Worm (Caenorhabditis elegans): ENCODE results near the gene ech-5.
"Not testable (repeated sequence)": the region's sequence is repeated elsewhere in the genome, so short reads cannot be mapped to it uniquely, and the experiment has no call there.

Gene ech-5

DNA sequence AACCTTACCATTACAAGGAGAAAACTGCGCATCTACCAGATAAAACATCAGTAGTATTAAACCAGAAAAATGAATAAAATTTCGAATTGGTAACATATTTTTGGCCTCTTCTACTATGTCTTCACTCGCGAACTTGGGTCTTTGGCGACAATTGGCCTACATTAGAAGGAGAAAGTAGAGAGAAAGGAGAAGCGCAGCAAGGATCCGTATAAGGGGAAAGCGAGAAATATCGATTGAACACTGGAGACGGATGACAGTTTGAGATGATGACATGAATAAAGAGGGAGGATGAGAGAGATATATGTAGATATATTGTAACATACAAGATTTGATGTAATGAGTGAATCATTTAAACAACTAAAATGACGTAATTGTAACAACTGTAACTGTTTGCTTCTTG lies 28.5 kb upstream of the ech-5 start, which contains the start of gene F56B3.2:
Gene F56B3.2, minus strand, starts transcription at position 273 of the 400 bp plus-strand sequence.
- no peak for TF ChIP-seq R02D3.7 (tag; optimal IDR thresholded peaks at IDR 0.05)
- peak; percentile 56 for TF ChIP-seq blmp-1 (tag; optimal IDR thresholded peaks at IDR 0.05; ENCODE audit: insufficient read depth)

DNA sequence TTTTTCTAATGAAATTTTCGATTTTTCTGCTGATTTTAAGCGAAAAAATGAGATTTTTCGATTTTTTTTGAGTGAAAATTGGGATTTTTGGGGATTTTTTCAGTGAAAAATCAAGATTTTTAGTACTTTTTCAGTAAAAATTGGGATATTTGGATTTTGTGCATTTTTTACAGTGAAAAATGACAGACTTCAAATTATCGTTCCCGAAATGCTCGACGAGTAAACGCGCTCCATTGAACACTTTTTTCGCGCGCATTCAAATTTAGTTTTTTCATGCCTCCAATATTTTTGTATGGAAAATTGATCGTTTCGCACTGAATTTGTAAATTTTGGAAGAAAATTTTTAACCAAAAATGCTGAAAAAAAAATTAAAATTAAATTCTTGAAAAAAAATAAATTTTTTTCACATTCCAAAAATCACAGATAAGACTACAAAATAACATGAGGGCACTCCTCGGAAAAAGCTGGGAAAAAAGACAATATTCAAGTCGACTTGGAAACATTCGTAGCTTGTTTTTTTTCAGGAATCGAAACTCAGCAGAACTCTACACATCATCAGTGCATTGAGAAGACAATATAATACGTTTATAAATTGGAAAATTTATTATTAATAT lies 26.8 kb upstream of the ech-5 start:
- TF ChIP-seq gmeb-1 (tag; optimal IDR thresholded peaks at IDR 0.05), result peak; percentile 33

DNA sequence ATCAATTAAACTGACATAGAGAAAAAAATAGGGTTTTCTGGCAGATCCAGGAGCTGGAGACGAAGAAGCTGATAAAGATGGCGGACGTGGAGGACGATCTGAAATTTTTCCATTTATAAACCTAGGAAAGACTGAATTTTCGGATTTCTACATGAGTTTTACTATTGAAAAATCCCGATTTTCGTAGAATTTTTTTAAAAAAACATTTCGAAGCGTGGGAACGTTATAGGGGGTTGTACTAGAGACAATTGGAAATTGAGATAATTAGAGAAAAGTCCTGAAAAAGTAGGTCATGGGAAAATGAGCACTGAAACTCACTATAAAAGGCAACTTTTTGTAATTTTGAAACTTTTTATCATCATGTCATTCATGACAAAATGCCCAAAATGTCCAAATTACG lies 25.8 kb upstream of the ech-5 start, which contains the start of gene F56B3.9:
Gene F56B3.9, plus strand, starts transcription at position 301 of the 400 bp plus-strand sequence.
- TF ChIP-seq skn-1, dmd-4, ztf-4 (tag; optimal IDR thresholded peaks at IDR 0.05): not testable (repeated sequence)

DNA sequence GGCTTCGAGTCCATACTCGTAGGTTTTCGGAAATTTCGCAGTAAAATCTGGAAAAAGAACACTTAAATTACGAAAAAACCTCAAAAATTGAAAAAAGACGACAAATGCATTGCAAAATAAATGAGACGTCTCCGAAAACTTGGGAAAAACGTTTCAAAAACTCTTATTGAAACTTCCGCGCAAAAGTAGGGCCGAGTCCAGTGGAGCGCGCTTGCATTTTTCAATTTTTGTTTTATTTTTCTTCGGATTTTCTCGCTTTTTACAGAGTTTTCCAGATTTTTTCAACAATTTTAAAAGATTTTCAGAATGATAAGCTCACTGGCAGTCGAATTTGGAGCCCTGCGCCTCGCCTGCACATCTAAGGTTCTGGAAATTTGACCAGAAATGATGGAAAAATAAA lies 23.9 kb upstream of the ech-5 start, which contains the start of gene mrpl-2:
Gene mrpl-2, plus strand, starts transcription at position 307 of the 400 bp plus-strand sequence.
- TF ChIP-seq F13H6.1 (tag; optimal IDR thresholded peaks at IDR 0.05) (no peak), mdl-1 (tag; optimal IDR thresholded peaks at IDR 0.05) (no peak), Y55F3AM.14 (GFP tag; optimal IDR thresholded peaks at IDR 0.05) (no peak), C34F6.9 (tag; optimal IDR thresholded peaks at IDR 0.05) (peak; percentile 19), sem-4 (tag; optimal IDR thresholded peaks at IDR 0.05) (no peak), unc-62 (GFP tag; optimal IDR thresholded peaks at IDR 0.05) (no peak), egl-27 (tag; optimal IDR thresholded peaks at IDR 0.05) (no peak), gmeb-1 (tag; optimal IDR thresholded peaks at IDR 0.05) (peak; percentile 78), unc-39 (tag; optimal IDR thresholded peaks at IDR 0.05) (no peak), lsy-2 (tag; optimal IDR thresholded peaks at IDR 0.05) (no peak), ceh-82 (tag; optimal IDR thresholded peaks at IDR 0.05) (no peak), ztf-1 (GFP tag; conservative IDR thresholded peaks at IDR 0.05) (no peak), R02D3.7 (tag; optimal IDR thresholded peaks at IDR 0.05) (no peak), zag-1 (tag; optimal IDR thresholded peaks at IDR 0.05) (no peak), elt-3 (tag; optimal IDR thresholded peaks at IDR 0.05) (no peak), ama-1 (optimal IDR thresholded peaks at IDR 0.05) (no peak), nhr-6 (tag; optimal IDR thresholded peaks at IDR 0.05) (no peak), ztf-4 (tag; optimal IDR thresholded peaks at IDR 0.05) (no peak), unc-55 (GFP tag; optimal IDR thresholded peaks at IDR 0.05) (peak; percentile 63), dmd-4 (tag; optimal IDR thresholded peaks at IDR 0.05) (no peak), nhr-129 (tag; optimal IDR thresholded peaks at IDR 0.05) (peak; percentile 20), nhr-77 (tag; optimal IDR thresholded peaks at IDR 0.05) (no peak), nhr-11 (tag; optimal IDR thresholded peaks at IDR 0.05) (no peak)

DNA sequence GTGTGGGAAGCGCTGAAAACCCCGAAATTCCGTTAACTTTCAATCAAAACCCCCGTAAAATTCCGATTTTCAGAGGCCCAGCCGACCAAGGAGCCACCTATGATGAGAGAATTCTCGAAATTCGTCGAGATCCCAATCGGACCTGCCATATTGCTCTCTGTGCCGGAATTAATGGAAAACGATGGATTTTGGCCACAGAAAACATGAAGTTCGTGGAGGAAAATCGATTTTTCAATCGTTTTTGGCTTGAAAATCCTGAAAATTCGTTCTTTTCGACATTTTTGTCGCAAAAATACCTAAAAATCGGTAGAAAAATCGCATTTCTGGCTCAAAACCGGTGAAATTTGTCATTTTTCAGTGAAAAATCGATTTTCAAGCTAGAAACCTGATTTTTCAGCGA lies 23.2 kb upstream of the ech-5 start:
- TF ChIP-seq fos-1 (tag; optimal IDR thresholded peaks at IDR 0.05) (no peak), ztf-4 (tag; optimal IDR thresholded peaks at IDR 0.05) (no peak), ZK546.5 (tag; optimal IDR thresholded peaks at IDR 0.05) (no peak), F13H6.1 (tag; optimal IDR thresholded peaks at IDR 0.05) (no peak), mbf-1 (tag; optimal IDR thresholded peaks at IDR 0.05) (no peak), sem-4 (tag; optimal IDR thresholded peaks at IDR 0.05) (no peak)

DNA sequence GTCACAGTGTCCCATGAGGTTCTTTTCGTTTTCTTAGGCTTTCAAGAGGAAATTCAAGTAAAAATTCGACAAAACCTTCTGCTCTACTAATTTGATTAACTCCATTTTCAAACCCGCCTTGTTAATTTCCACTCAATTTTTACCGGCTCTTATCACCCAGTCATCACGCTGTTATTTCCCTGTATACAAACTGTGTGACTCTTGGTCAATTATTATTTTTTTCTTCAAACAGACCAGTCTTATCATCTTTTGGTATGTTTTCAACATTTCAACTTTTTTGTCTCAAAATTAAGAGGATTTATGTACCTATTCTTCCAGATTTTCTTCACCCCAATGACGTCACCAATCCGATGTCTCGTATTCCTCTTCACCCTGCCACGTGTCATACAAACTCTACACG lies 18.3 kb upstream of the ech-5 start, which contains the start of gene ugt-52:
Gene ugt-52, plus strand, starts transcription at position 301 of the 400 bp plus-strand sequence.
- TF ChIP-seq mab-5 (tag; optimal IDR thresholded peaks at IDR 0.05) (no peak), unc-62 (GFP tag; optimal IDR thresholded peaks at IDR 0.05) (no peak), R02D3.7 (tag; optimal IDR thresholded peaks at IDR 0.05) (no peak), nhr-23 (tag; optimal IDR thresholded peaks at IDR 0.05) (no peak), nhr-129 (tag; optimal IDR thresholded peaks at IDR 0.05) (no peak), blmp-1 (tag; optimal IDR thresholded peaks at IDR 0.05; ENCODE audit: insufficient read depth) (no peak), gmeb-1 (tag; optimal IDR thresholded peaks at IDR 0.05) (no peak), skn-1 (tag; optimal IDR thresholded peaks at IDR 0.05) (no peak), ceh-82 (tag; optimal IDR thresholded peaks at IDR 0.05) (no peak)

Measured in whole organism, L2 larva.